Fruit fly (Drosophila melanogaster) S2 (cell line): ENCODE measurements around the gene CG3625.

ENCODE experiments used
- CG8478 ChIP-seq: fragments of >200 bp; optimal IDR thresholded peaks from 2 replicates; lab custom pipeline; 2018
- CTCF ChIP-seq, 2 experiments: fragments of >200 bp; optimal IDR thresholded peaks; 2 replicates each; lab custom pipeline; 2018

dm6 chr2L:306188-306927, 14.8 kb upstream of the CG3625 start:
- TF ChIP-seq CG8478: no peak
- no peak for TF ChIP-seq CTCF (optimal IDR thresholded peaks at IDR 0.05; lab: Kevin White, UChicago)
